Fruit fly (Drosophila melanogaster) Kc167 (cell line): ENCODE data around the gene CG9928.

Source experiments
- Sin3A ChIP-seq: fragments of >200 bp; optimal IDR thresholded peaks from 2 replicates; lab custom pipeline; 2018; ENCODE audit warnings: missing external identifiers
- psq ChIP-seq: fragments of >200 bp; optimal IDR thresholded peaks from 2 replicates; lab custom pipeline; 2017; ENCODE audit warnings: missing external identifiers
- ttk ChIP-seq: sonication (Bioruptor generic); optimal IDR thresholded peaks from 2 replicates; lab custom pipeline; 2017; ENCODE audit warnings: missing external identifiers

DNA sequence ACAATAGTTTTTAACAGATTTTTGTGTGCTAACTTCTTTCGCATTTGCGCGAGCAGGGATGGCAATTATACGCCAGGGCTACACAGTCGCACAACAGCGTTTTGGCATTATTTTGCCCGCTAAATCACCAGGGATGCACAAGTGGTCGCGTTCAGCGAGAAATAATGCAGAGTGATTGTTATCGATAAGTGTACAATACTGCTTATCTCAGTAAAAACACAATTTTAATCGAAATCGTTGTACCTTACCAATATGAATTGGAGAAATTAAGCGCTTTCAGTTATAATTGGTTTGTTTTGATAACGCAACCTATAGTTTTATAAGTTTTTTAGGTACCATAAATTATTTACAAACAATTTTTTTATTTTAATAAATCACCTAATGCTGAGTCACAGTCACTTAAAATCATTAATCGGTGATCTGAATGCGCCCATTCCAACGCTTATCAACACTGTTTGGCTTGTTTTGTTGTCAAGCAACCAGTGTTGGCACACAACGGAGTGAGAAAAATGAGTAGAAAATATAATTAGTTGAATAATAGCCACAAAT, 34.1 kb upstream of the CG9928 start, which contains the start of the genes Sfmbt and CG5439:
- no peak for TF ChIP-seq ttk (lab: Kevin White, UChicago)
- no peak for TF ChIP-seq Sin3A
- TF ChIP-seq psq (lab: Kevin White, UChicago): no peak
